Worm (Caenorhabditis elegans) whole organism, L4/young adult: ENCODE results near the gene F58H1.7.

ENCODE experiments used
- dao-5 ChIP-seq: sonication (generic microtip); optimal IDR thresholded peaks from 2 replicates; lab custom pipeline; 2016; ENCODE audit warnings: missing genotype, missing genetic modification characterization, moderate library complexity, missing compliant biosample characterization
- him-1 ChIP-seq: sonication (generic microtip); optimal IDR thresholded peaks from 2 replicates; lab custom pipeline; 2016; ENCODE audit warnings: missing genotype, missing genetic modification reagents, missing genetic modification characterization, missing compliant biosample characterization

- TF ChIP-seq him-1 (tag; lab: Kevin White, UChicago), result no peak
- no peak for TF ChIP-seq dao-5 (tag; lab: Kevin White, UChicago)
Measured at ce11 chrV:11976734-11977133, 12.1 kb upstream of the F58H1.7 start.
